Worm (Caenorhabditis elegans): ENCODE data around the gene col-40.

DNA sequence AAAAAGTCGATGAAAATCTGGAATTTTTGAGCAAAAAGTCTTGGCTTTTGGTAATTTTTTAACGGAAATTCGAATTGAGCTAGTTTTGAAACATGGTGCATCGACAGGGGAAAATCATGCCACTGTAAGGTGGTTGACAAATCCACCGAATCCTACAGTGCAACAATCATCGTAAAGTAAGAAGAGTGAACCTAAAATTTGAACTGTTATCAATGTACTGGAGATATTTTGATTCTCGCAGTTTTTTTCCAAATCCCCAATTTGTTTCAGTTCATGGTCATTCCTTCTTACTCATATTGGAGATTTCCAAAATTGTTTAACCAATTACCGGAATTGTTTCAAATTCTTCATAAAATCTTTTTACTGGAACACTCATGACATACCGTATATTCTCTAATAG lies 46.0 kb upstream of the col-40 start:
- TF ChIP-seq pag-3 (tag; optimal IDR thresholded peaks at IDR 0.05; ENCODE audit: borderline replicate concordance, insufficient read depth) (no peak), nhr-77 (tag; optimal IDR thresholded peaks at IDR 0.05) (no peak), nhr-12 (tag; optimal IDR thresholded peaks at IDR 0.05) (no peak), ama-1 (optimal IDR thresholded peaks at IDR 0.05) (no peak)
